Fruit fly (Drosophila melanogaster): ENCODE results near the gene CG10366.

CG10366 gene

dm6 chr2L:19577187-19577765 is 6.8 kb upstream of the CG10366 start, which contains the start of the genes spi and msb1l (continued):
- TF ChIP-seq Sox102F (GFP tag; optimal IDR thresholded peaks at IDR 0.05) (peak; percentile 50), Mes4 (GFP tag; optimal IDR thresholded peaks at IDR 0.05) (no peak), Ets97D (GFP tag; optimal IDR thresholded peaks at IDR 0.05) (peak; percentile 21), CG3847 (GFP tag; IDR thresholded peaks at IDR 0.05) (peak; percentile 79), Fer3 (tag; optimal IDR thresholded peaks at IDR 0.05) (peak; percentile 8), CG4360 (GFP tag; IDR thresholded peaks at IDR 0.05) (no peak), Dfd (GFP tag; optimal IDR thresholded peaks at IDR 0.05) (no peak), zen (tag; optimal IDR thresholded peaks at IDR 0.05) (peak; percentile 47), D (optimal IDR thresholded peaks at IDR 0.05) (no peak), D (GFP tag; optimal IDR thresholded peaks at IDR 0.05) (no peak), Mad (GFP tag; optimal IDR thresholded peaks at IDR 0.05) (peak; percentile 6), CG3281 (GFP tag; optimal IDR thresholded peaks at IDR 0.05) (peak; percentile 38), CG11247 (GFP tag; IDR thresholded peaks at IDR 0.05) (no peak), D19B (GFP tag; optimal IDR thresholded peaks at IDR 0.05) (peak; percentile 27), CG10654 (GFP tag; optimal IDR thresholded peaks at IDR 0.05) (peak; percentile 50), inv (GFP tag; IDR thresholded peaks at IDR 0.05; ENCODE audit: partially characterized antibody) (peak; percentile 56; the same call in 1 of the 2 replicates), sna (GFP tag; IDR thresholded peaks at IDR 0.05; ENCODE audit: partially characterized antibody) (0 out of 2 replicates have a peak, but pooled peaks have one; percentile 25), hth (optimal IDR thresholded peaks at IDR 0.05) (no peak), Mrtf (GFP tag; IDR thresholded peaks at IDR 0.05) (no peak), nom (GFP tag; optimal IDR thresholded peaks at IDR 0.05) (no peak), sug (tag; optimal IDR thresholded peaks at IDR 0.05) (peak; percentile 62), NfI (GFP tag; optimal IDR thresholded peaks at IDR 0.05) (peak; percentile 56), CG11696 (GFP tag; IDR thresholded peaks at IDR 0.05) (no peak), CG11695 (GFP tag; IDR thresholded peaks at IDR 0.05) (no peak), fd96Cb (tag; optimal IDR thresholded peaks at IDR 0.05) (peak; percentile 45), bbx (GFP tag; IDR thresholded peaks at IDR 0.05; ENCODE audit: partially characterized antibody) (peak; percentile 10; the same call in 1 of the 2 replicates), Dbx (GFP tag; IDR thresholded peaks at IDR 0.05) (peak; percentile 65; the same call in 2 of the 3 replicates), CG6813 (GFP tag; optimal IDR thresholded peaks at IDR 0.05) (no peak), Hmr (GFP tag; optimal IDR thresholded peaks at IDR 0.05) (peak; percentile 56), GATAe (GFP tag; conservative IDR thresholded peaks at IDR 0.05) (no peak), CG32772 (GFP tag; IDR thresholded peaks at IDR 0.05) (peak; percentile 52), NC2α (GFP tag; optimal IDR thresholded peaks at IDR 0.05) (no peak), CG3726 (GFP tag; IDR thresholded peaks at IDR 0.05) (no peak), Taf1 (GFP tag; IDR thresholded peaks at IDR 0.05) (no peak), CG6272 (GFP tag; IDR thresholded peaks at IDR 0.05) (peak; percentile 7; the same call in 1 of the 2 replicates), Doc3 (GFP tag; IDR thresholded peaks at IDR 0.05; ENCODE audit: partially characterized antibody) (0 out of 3 replicates have a peak, but pooled peaks have one; percentile 24), dati (GFP tag; IDR thresholded peaks at IDR 0.05) (no peak), CG9797 (GFP tag; optimal IDR thresholded peaks at IDR 0.05) (peak; percentile 33), dmrt99B (tag; optimal IDR thresholded peaks at IDR 0.05) (peak; percentile 36), Dref (GFP tag; IDR thresholded peaks at IDR 0.05) (peak; percentile 33; the same call in 1 of the 2 replicates), cato (GFP tag; optimal IDR thresholded peaks at IDR 0.05; ENCODE audit: borderline replicate concordance) (peak; percentile 21), CTCF (GFP tag; optimal IDR thresholded peaks at IDR 0.05) (no peak), CG8359 (GFP tag; optimal IDR thresholded peaks at IDR 0.05; ENCODE audit: borderline replicate concordance) (no peak), CG13123 (GFP tag; optimal IDR thresholded peaks at IDR 0.05) (peak; percentile 38), CG32532 (GFP tag; IDR thresholded peaks at IDR 0.05) (peak; percentile 63), CG15011 (GFP tag; optimal IDR thresholded peaks at IDR 0.05) (no peak), Deaf1 (tag; optimal IDR thresholded peaks at IDR 0.05) (no peak), otp (GFP tag; IDR thresholded peaks at IDR 0.05) (0 out of 3 replicates have a peak, but pooled peaks have one; percentile 5), CG2712 (tag; optimal IDR thresholded peaks at IDR 0.05) (peak; percentile 66), Spps (tag; optimal IDR thresholded peaks at IDR 0.05) (no peak), Six4 (GFP tag; optimal IDR thresholded peaks at IDR 0.05) (peak; percentile 19)

All from whole organism, embryonic.